Worm (Caenorhabditis elegans) whole organism, early embryonic: ENCODE measurements around the gene jun-1.

Experiments used
- B0310.2 ChIP-seq: sonication (generic microtip); optimal IDR thresholded peaks from 2 replicates; lab custom pipeline; 2016; ENCODE audit warnings: mild to moderate bottlenecking, missing genetic modification characterization, missing compliant biosample characterization
- F13C5.2 ChIP-seq: sonication (generic microtip); optimal IDR thresholded peaks from 2 replicates; lab custom pipeline; 2017; ENCODE audit warnings: mild to moderate bottlenecking, missing genetic modification characterization, inconsistent platforms, missing compliant biosample characterization
- aly-1 ChIP-seq: sonication (generic microtip); optimal IDR thresholded peaks from 2 replicates; lab custom pipeline; 2016; ENCODE audit warnings: missing genetic modification characterization, missing compliant biosample characterization
- ama-1 ChIP-seq: fragments of 150-350 bp; optimal IDR thresholded peaks from 2 replicates; lab custom pipeline; 2014
- ceh-13 ChIP-seq: fragments of 200-800 bp; sonication (Bioruptor generic); optimal IDR thresholded peaks from 2 replicates; lab custom pipeline; 2018; ENCODE audit warnings: mild to moderate bottlenecking, missing genetic modification characterization, missing compliant biosample characterization
- ceh-36 ChIP-seq: sonication (generic microtip); optimal IDR thresholded peaks from 2 replicates; lab custom pipeline; 2016; ENCODE audit warnings: missing genetic modification characterization, inconsistent platforms, missing compliant biosample characterization
- ets-7 ChIP-seq: sonication (generic microtip); optimal IDR thresholded peaks from 2 replicates; lab custom pipeline; 2016; ENCODE audit warnings: missing genotype, missing genetic modification characterization, missing compliant biosample characterization
- flt-1 ChIP-seq: fragments of 200-800 bp; sonication (Bioruptor generic); IDR thresholded peaks from 2 replicates; pipeline ENCODE4 v1.3.6; 2022; ENCODE audit warnings: missing genetic modification characterization, missing compliant biosample characterization
- hmbx-1 ChIP-seq: sonication (generic microtip); optimal IDR thresholded peaks from 2 replicates; lab custom pipeline; 2016; ENCODE audit warnings: mild to moderate bottlenecking, missing genetic modification characterization, missing compliant biosample characterization
- hmg-4 ChIP-seq: fragments of 200-800 bp; sonication (Bioruptor generic); optimal IDR thresholded peaks from 2 replicates; lab custom pipeline; 2018; ENCODE audit warnings: mild to moderate bottlenecking, missing genetic modification characterization, missing compliant biosample characterization
- hnd-1 ChIP-seq: sonication (generic microtip); optimal IDR thresholded peaks from 2 replicates; lab custom pipeline; 2016; ENCODE audit warnings: missing genetic modification characterization, missing compliant biosample characterization
- pes-1 ChIP-seq: fragments of 200-800 bp; sonication (Bioruptor generic); IDR thresholded peaks from 2 replicates; pipeline ENCODE4 v1.3.6; 2022; ENCODE audit warnings: missing genetic modification reagents, missing genetic modification characterization, missing compliant biosample characterization
- scrt-1 ChIP-seq: fragments of 200-800 bp; sonication (Bioruptor generic); IDR thresholded peaks from 2 replicates; pipeline ENCODE4 v1.3.6; 2022; ENCODE audit warnings: missing genetic modification characterization, missing compliant biosample characterization
- sea-1 ChIP-seq: fragments of 200-800 bp; sonication (Bioruptor generic); conservative IDR thresholded peaks from 2 replicates; pipeline ENCODE4 v1.3.6; 2022; ENCODE audit warnings: missing genetic modification characterization, missing compliant biosample characterization
- tbx-11 ChIP-seq: fragments of 200-800 bp; sonication (Bioruptor generic); IDR thresholded peaks from 2 replicates; pipeline ENCODE4 v1.3.6; 2022; ENCODE audit warnings: missing genetic modification characterization, missing compliant biosample characterization
- tbx-37 ChIP-seq: fragments of 200-800 bp; sonication (Bioruptor generic); conservative IDR thresholded peaks from 2 replicates; pipeline ENCODE4 v1.3.6; 2022; ENCODE audit warnings: missing genetic modification reagents, missing genetic modification characterization, missing compliant biosample characterization
- tra-4 ChIP-seq: sonication (generic microtip); optimal IDR thresholded peaks from 2 replicates; lab custom pipeline; 2017; ENCODE audit warnings: missing genetic modification characterization, missing compliant biosample characterization

Gene jun-1

ce11 chrII:9108905-9109551 is 3.9 kb upstream of the jun-1 start, which contains the start of gene T24H10.4:
Gene T24H10.4, plus strand, starts transcription at chrII:9109534.
- TF ChIP-seq ama-1 (lab: Kevin White, UChicago), result no peak
- TF ChIP-seq flt-1, result no peak
- no peak for TF ChIP-seq hmbx-1 (tag; lab: Kevin White, UChicago)
- no peak for TF ChIP-seq tbx-37 (GFP tag; lab: Robert Waterston, UW)
- TF ChIP-seq sea-1 (GFP tag; lab: Robert Waterston, UW), result no peak
- TF ChIP-seq pes-1 (GFP tag; lab: Robert Waterston, UW), result no peak
- no peak for TF ChIP-seq ceh-13 (GFP tag; lab: Kevin White, UChicago)
- TF ChIP-seq B0310.2 (tag; lab: Kevin White, UChicago), result no peak
- no peak for TF ChIP-seq scrt-1
- TF ChIP-seq aly-1, result no peak
- TF ChIP-seq ceh-36 (tag; lab: Kevin White, UChicago), result no peak
- TF ChIP-seq hnd-1, result no peak
- TF ChIP-seq F13C5.2, result no peak
- no peak for TF ChIP-seq ets-7 (tag; lab: Kevin White, UChicago)
- no peak for TF ChIP-seq tra-4
- no peak for TF ChIP-seq hmg-4
- TF ChIP-seq tbx-11 (GFP tag; lab: Robert Waterston, UW), result no peak

ce11 chrII:9111471-9112016 is 1.4 kb upstream of the jun-1 start:
- TF ChIP-seq ceh-36 (tag; lab: Kevin White, UChicago), result no peak
- no peak for TF ChIP-seq sea-1 (GFP tag; lab: Robert Waterston, UW)
- TF ChIP-seq aly-1, result no peak
- no peak for TF ChIP-seq flt-1
- TF ChIP-seq hnd-1, result no peak
- no peak for TF ChIP-seq ama-1 (lab: Kevin White, UChicago)
- no peak for TF ChIP-seq F13C5.2
- TF ChIP-seq ceh-13 (GFP tag; lab: Kevin White, UChicago), result no peak
- TF ChIP-seq ets-7 (tag; lab: Kevin White, UChicago), result no peak
- TF ChIP-seq scrt-1, result no peak
- no peak for TF ChIP-seq hmg-4
- TF ChIP-seq tbx-11 (GFP tag; lab: Robert Waterston, UW), result no peak

- TF ChIP-seq flt-1, result no peak
- no peak for TF ChIP-seq hmg-4
- no peak for TF ChIP-seq sea-1 (GFP tag; lab: Robert Waterston, UW)
- TF ChIP-seq tra-4, result no peak
- no peak for TF ChIP-seq F13C5.2
- no peak for TF ChIP-seq B0310.2 (tag; lab: Kevin White, UChicago)
- no peak for TF ChIP-seq ceh-36 (tag; lab: Kevin White, UChicago)
- no peak for TF ChIP-seq hnd-1
- TF ChIP-seq hmbx-1 (tag; lab: Kevin White, UChicago), result no peak
- TF ChIP-seq tbx-11 (GFP tag; lab: Robert Waterston, UW), result no peak
- TF ChIP-seq ama-1 (lab: Kevin White, UChicago), result no peak
- no peak for TF ChIP-seq ceh-13 (GFP tag; lab: Kevin White, UChicago)
Observed at ce11 chrII:9113759-9114158, 802 bp downstream of the jun-1 start.

- TF ChIP-seq tbx-11 (GFP tag; lab: Robert Waterston, UW) (no peak), aly-1 (no peak), ets-7 (tag; lab: Kevin White, UChicago) (no peak), hnd-1 (no peak), hmbx-1 (tag; lab: Kevin White, UChicago) (no peak)
Observed at ce11 chrII:9114972-9115371, 2.0 kb downstream of the jun-1 start.

ce11 chrII:9115644-9116043 is 2.7 kb downstream of the jun-1 start:
- TF ChIP-seq scrt-1 (no peak), ama-1 (lab: Kevin White, UChicago) (no peak)

ce11 chrII:9116404-9116803 is 3.4 kb downstream of the jun-1 start:
- TF ChIP-seq hmbx-1 (tag; lab: Kevin White, UChicago) (no peak), F13C5.2 (no peak), tbx-37 (GFP tag; lab: Robert Waterston, UW) (no peak), tra-4 (no peak), tbx-11 (GFP tag; lab: Robert Waterston, UW) (no peak), pes-1 (GFP tag; lab: Robert Waterston, UW) (no peak), hmg-4 (no peak), B0310.2 (tag; lab: Kevin White, UChicago) (no peak), flt-1 (no peak)

- no peak for TF ChIP-seq hmg-4
- no peak for TF ChIP-seq F13C5.2
- TF ChIP-seq tbx-37 (GFP tag; lab: Robert Waterston, UW), result no peak
- TF ChIP-seq hnd-1, result no peak
- no peak for TF ChIP-seq aly-1
- no peak for TF ChIP-seq pes-1 (GFP tag; lab: Robert Waterston, UW)
- no peak for TF ChIP-seq flt-1
Observed at ce11 chrII:9117789-9118242, 4.9 kb downstream of the jun-1 start.

ce11 chrII:9120329-9120728 is 7.4 kb downstream of the jun-1 start:
- TF ChIP-seq tra-4 (no peak), ets-7 (tag; lab: Kevin White, UChicago) (no peak), tbx-37 (GFP tag; lab: Robert Waterston, UW) (no peak), sea-1 (GFP tag; lab: Robert Waterston, UW) (no peak), scrt-1 (no peak), ceh-36 (tag; lab: Kevin White, UChicago) (no peak), tbx-11 (GFP tag; lab: Robert Waterston, UW) (no peak), F13C5.2 (no peak), ceh-13 (GFP tag; lab: Kevin White, UChicago) (no peak), hnd-1 (no peak), hmg-4 (no peak), hmbx-1 (tag; lab: Kevin White, UChicago) (no peak), aly-1 (no peak), ama-1 (lab: Kevin White, UChicago) (no peak), flt-1 (no peak), B0310.2 (tag; lab: Kevin White, UChicago) (no peak), pes-1 (GFP tag; lab: Robert Waterston, UW) (no peak)
